Fruit fly (Drosophila melanogaster) whole organism, adult: ENCODE results near the gene CG4968.

ENCODE experiments used
- CG11617 ChIP-seq: fragments of 200-800 bp; sonication (Bioruptor generic); optimal IDR thresholded peaks from 2 replicates; lab custom pipeline; 2017; ENCODE audit warnings: mild to moderate bottlenecking, missing biosample characterization, missing genetic modification reagents, missing genetic modification characterization
- CG12768 ChIP-seq: fragments of 200-800 bp; sonication (Bioruptor generic); optimal IDR thresholded peaks from 2 replicates; lab custom pipeline; 2017; ENCODE audit warnings: missing biosample characterization, missing genetic modification characterization, mild to moderate bottlenecking, moderate library complexity, missing genetic modification reagents
- CG1620 ChIP-seq: fragments of 200-800 bp; sonication (Bioruptor generic); optimal IDR thresholded peaks from 2 replicates; lab custom pipeline; 2016; ENCODE audit warnings: missing biosample characterization, missing genetic modification characterization
- CG33017 ChIP-seq: fragments of 200-800 bp; sonication (Bioruptor generic); optimal IDR thresholded peaks from 2 replicates; lab custom pipeline; 2018; ENCODE audit warnings: missing biosample characterization, mild to moderate bottlenecking, missing genetic modification characterization, moderate library complexity
- CG5204 ChIP-seq: fragments of 200-800 bp; sonication (Bioruptor generic); optimal IDR thresholded peaks from 2 replicates; lab custom pipeline; 2016; ENCODE audit warnings: missing biosample characterization, missing genetic modification characterization
- CG7045 ChIP-seq: fragments of 200-800 bp; sonication (Bioruptor generic); optimal IDR thresholded peaks from 2 replicates; lab custom pipeline; 2017; ENCODE audit warnings: missing biosample characterization, mild to moderate bottlenecking, missing genetic modification characterization
- CG7101 ChIP-seq: fragments of 200-800 bp; sonication (Bioruptor generic); optimal IDR thresholded peaks from 2 replicates; lab custom pipeline; 2018; ENCODE audit warnings: missing biosample characterization, mild to moderate bottlenecking, missing genetic modification characterization, moderate library complexity
- Crg-1 ChIP-seq: fragments of 200-800 bp; sonication (Bioruptor generic); optimal IDR thresholded peaks from 2 replicates; lab custom pipeline; 2016; ENCODE audit warnings: missing biosample characterization, missing genetic modification characterization
- Hr96 ChIP-seq: fragments of 200-800 bp; sonication (Bioruptor generic); optimal IDR thresholded peaks from 2 replicates; lab custom pipeline; 2016; ENCODE audit warnings: missing biosample characterization, missing genetic modification characterization
- Mnt ChIP-seq: fragments of 200-800 bp; sonication (Bioruptor generic); optimal IDR thresholded peaks from 2 replicates; lab custom pipeline; 2016; ENCODE audit warnings: missing biosample characterization, mild to moderate bottlenecking, missing genetic modification characterization
- bab1 ChIP-seq: fragments of 200-800 bp; sonication (Bioruptor generic); optimal IDR thresholded peaks from 3 replicates; lab custom pipeline; 2019; ENCODE audit warnings: missing biosample characterization, mild to moderate bottlenecking, missing genetic modification characterization, moderate library complexity
- kay ChIP-seq: fragments of 200-800 bp; sonication (Bioruptor generic); peaks from one replicate; lab custom pipeline; 2016; ENCODE audit warnings: missing biosample characterization, missing genetic modification characterization, borderline replicate concordance
- pad ChIP-seq: fragments of 200-800 bp; sonication (Bioruptor generic); optimal IDR thresholded peaks from 3 replicates; lab custom pipeline; 2017; ENCODE audit warnings: missing biosample characterization, missing genetic modification characterization, mild to moderate bottlenecking, moderate library complexity, missing genetic modification reagents
- tj ChIP-seq: fragments of 200-800 bp; sonication (Bioruptor generic); optimal IDR thresholded peaks from 3 replicates; lab custom pipeline; 2017; ENCODE audit warnings: missing biosample characterization, mild to moderate bottlenecking, missing genetic modification characterization, moderate library complexity

- TF ChIP-seq Mnt (GFP tag; lab: Kevin White, UChicago) (peak; percentile 56), CG5204 (GFP tag; lab: Kevin White, UChicago) (no peak), CG7101 (tag; lab: Kevin White, UChicago) (peak; percentile 55), CG7045 (GFP tag; lab: Kevin White, UChicago) (peak; percentile 61), CG12768 (peak; percentile 30), Hr96 (GFP tag; lab: Kevin White, UChicago) (no peak), kay (GFP tag; lab: Kevin White, UChicago) (no peak), pad (GFP tag; lab: Kevin White, UChicago) (no peak), CG1620 (GFP tag; lab: Kevin White, UChicago) (peak; percentile 14), CG33017 (tag; lab: Kevin White, UChicago) (peak; percentile 62), CG11617 (peak; percentile 53), bab1 (GFP tag; lab: Kevin White, UChicago) (peak; percentile 68), tj (GFP tag; lab: Kevin White, UChicago) (peak; percentile 1), Crg-1 (GFP tag; lab: Kevin White, UChicago) (no peak)
These were observed 14.6 kb upstream of the CG4968 start, which contains the start of gene Ufd4 for dm6 chr2L:10292066-10292560.
